Worm (Caenorhabditis elegans): Measurements from ENCODE around the gene F47B8.18.
A peak's percentile ranks its signal among the peaks of the same experiment; 100 is the strongest.

The F47B8.18 gene

ce11 chrV:14336655-14337054, 11.4 kb upstream of the F47B8.18 start, which contains the start of gene srm-6:
Gene srm-6, plus strand, starts transcription at chrV:14336955.
- peak; percentile 40 for TF ChIP-seq fkh-8 (tag; optimal IDR thresholded peaks at IDR 0.05)
- no peak for TF ChIP-seq efl-1 (optimal IDR thresholded peaks at IDR 0.05)
- TF ChIP-seq efl-1 (GFP tag; optimal IDR thresholded peaks at IDR 0.05 in 1 of 2) = peak in 1 of 2 experiments; percentile 20
- peak; percentile 15 for TF ChIP-seq pax-3 (tag; optimal IDR thresholded peaks at IDR 0.05)
- no peak for TF ChIP-seq sup-37 (GFP tag; optimal IDR thresholded peaks at IDR 0.05)
- TF ChIP-seq ceh-8 (GFP tag; optimal IDR thresholded peaks at IDR 0.05) = peak; percentile 69
- TF ChIP-seq nhr-47 (tag; optimal IDR thresholded peaks at IDR 0.05) = peak; percentile 3
- TF ChIP-seq nhr-71 (tag; optimal IDR thresholded peaks at IDR 0.05) = peak; percentile 15
- no peak for TF ChIP-seq lin-39 (tag; optimal IDR thresholded peaks at IDR 0.05)

ce11 chrV:14334901-14335300, 9.6 kb upstream of the F47B8.18 start, which contains the start of gene srm-5:
Gene srm-5, plus strand, starts transcription at chrV:14335201.
- TF ChIP-seq xbp-1 (tag; optimal IDR thresholded peaks at IDR 0.05) (no peak), nhr-71 (tag; optimal IDR thresholded peaks at IDR 0.05) (peak; percentile 7), dsc-1 (tag; optimal IDR thresholded peaks at IDR 0.05) (no peak), fkh-8 (tag; optimal IDR thresholded peaks at IDR 0.05) (peak; percentile 28), ztf-11 (tag; optimal IDR thresholded peaks at IDR 0.05) (no peak), nhr-84 (tag; optimal IDR thresholded peaks at IDR 0.05) (no peak), hlh-4 (tag; optimal IDR thresholded peaks at IDR 0.05) (no peak), ceh-88 (GFP tag; IDR thresholded peaks at IDR 0.05) (no peak)

- no peak for TF ChIP-seq nhr-77 (tag; optimal IDR thresholded peaks at IDR 0.05)
- no peak for TF ChIP-seq nhr-20 (tag; optimal IDR thresholded peaks at IDR 0.05)
- no peak for TF ChIP-seq hpl-2 (GFP tag; optimal IDR thresholded peaks at IDR 0.05)
- TF ChIP-seq egl-27 (tag; optimal IDR thresholded peaks at IDR 0.05) = no peak
- TF ChIP-seq snu-23 (GFP tag; optimal IDR thresholded peaks at IDR 0.05) = no peak
- TF ChIP-seq pag-3 (tag; optimal IDR thresholded peaks at IDR 0.05; ENCODE audit: borderline replicate concordance, insufficient read depth) = no peak
- TF ChIP-seq C34B4.2 (tag; optimal IDR thresholded peaks at IDR 0.05) = no peak
- no peak for TF ChIP-seq lin-13 (GFP tag; optimal IDR thresholded peaks at IDR 0.05)
- TF ChIP-seq aly-2 (tag; optimal IDR thresholded peaks at IDR 0.05) = no peak
- TF ChIP-seq nhr-71 (tag; optimal IDR thresholded peaks at IDR 0.05) = no peak
- TF ChIP-seq lin-15B (tag; optimal IDR thresholded peaks at IDR 0.05) = no peak
Observed at ce11 chrV:14333116-14333515, 7.9 kb upstream of the F47B8.18 start, which contains the start of gene srm-4. Gene srm-4, plus strand, starts transcription at chrV:14333416.

ce11 chrV:14331477-14331876, 6.2 kb upstream of the F47B8.18 start, which contains the start of gene F47B8.8:
Gene F47B8.8, plus strand, starts transcription at chrV:14331733.
- TF ChIP-seq lsy-2 (tag; optimal IDR thresholded peaks at IDR 0.05) = no peak
- TF ChIP-seq pqm-1 (tag; optimal IDR thresholded peaks at IDR 0.05) = no peak
- TF ChIP-seq blmp-1 (tag; optimal IDR thresholded peaks at IDR 0.05) = peak; percentile 73
- no peak for TF ChIP-seq sox-4 (tag; optimal IDR thresholded peaks at IDR 0.05)
- no peak for TF ChIP-seq nhr-12 (tag; optimal IDR thresholded peaks at IDR 0.05)
- no peak for TF ChIP-seq aly-2 (tag; optimal IDR thresholded peaks at IDR 0.05)
- TF ChIP-seq nhr-90 (tag; optimal IDR thresholded peaks at IDR 0.05; ENCODE audit: poor library complexity) = no peak
- no peak for TF ChIP-seq nhr-84 (tag; optimal IDR thresholded peaks at IDR 0.05)
- TF ChIP-seq fkh-4 (tag; optimal IDR thresholded peaks at IDR 0.05; ENCODE audit: borderline replicate concordance) = no peak
- TF ChIP-seq fos-1 (tag; optimal IDR thresholded peaks at IDR 0.05) = no peak
- TF ChIP-seq unc-86 (tag; optimal IDR thresholded peaks at IDR 0.05) = no peak
- no peak for TF ChIP-seq xbp-1 (tag; optimal IDR thresholded peaks at IDR 0.05)
- TF ChIP-seq rnt-1 (tag; optimal IDR thresholded peaks at IDR 0.05) = no peak
- TF ChIP-seq nhr-11 (tag; optimal IDR thresholded peaks at IDR 0.05) = no peak
- TF ChIP-seq unc-62 (GFP tag; optimal IDR thresholded peaks at IDR 0.05) = no peak
- no peak for TF ChIP-seq nhr-28 (tag; optimal IDR thresholded peaks at IDR 0.05)
- no peak for TF ChIP-seq F16B12.6 (tag; optimal IDR thresholded peaks at IDR 0.05)
- TF ChIP-seq lin-13 (GFP tag; optimal IDR thresholded peaks at IDR 0.05) = no peak
- peak; percentile 75 for TF ChIP-seq nhr-85 (tag)
- no peak for TF ChIP-seq lin-39 (tag; optimal IDR thresholded peaks at IDR 0.05)
- TF ChIP-seq alr-1 (tag; optimal IDR thresholded peaks at IDR 0.05; ENCODE audit: borderline replicate concordance) = no peak
- no peak for TF ChIP-seq tlp-1 (tag; optimal IDR thresholded peaks at IDR 0.05)
- no peak for TF ChIP-seq unc-30 (tag; optimal IDR thresholded peaks at IDR 0.05)
- TF ChIP-seq mab-9 (GFP tag; IDR thresholded peaks at IDR 0.05) = no peak
- no peak for TF ChIP-seq egl-27 (tag; optimal IDR thresholded peaks at IDR 0.05)
- TF ChIP-seq irx-1 (tag; optimal IDR thresholded peaks at IDR 0.05) = no peak
- no peak for TF ChIP-seq dsc-1 (tag; optimal IDR thresholded peaks at IDR 0.05)
- TF ChIP-seq lin-15B (tag; optimal IDR thresholded peaks at IDR 0.05) = no peak
- no peak for TF ChIP-seq hlh-4 (tag; optimal IDR thresholded peaks at IDR 0.05)
- no peak for TF ChIP-seq ztf-11 (tag; optimal IDR thresholded peaks at IDR 0.05)
- no peak for TF ChIP-seq fkh-8 (tag; optimal IDR thresholded peaks at IDR 0.05)
- TF ChIP-seq isw-1 (GFP tag; IDR thresholded peaks at IDR 0.05) = no peak
- TF ChIP-seq ceh-82 (tag; optimal IDR thresholded peaks at IDR 0.05) = no peak
